Worm (Caenorhabditis elegans) whole organism, L1 larva: ENCODE results near the gene madf-5.

Experiments used
- C04F5.9 ChIP-seq: sonication (generic microtip); optimal IDR thresholded peaks from 2 replicates; lab custom pipeline; 2016; ENCODE audit warnings: missing genetic modification characterization, missing compliant biosample characterization
- C16A3.4 ChIP-seq: fragments of 150-350 bp; optimal IDR thresholded peaks from 2 replicates; lab custom pipeline; 2014; ENCODE audit warnings: missing biosample characterization, missing genetic modification characterization
- C34B4.2 ChIP-seq: sonication (generic microtip); optimal IDR thresholded peaks from 2 replicates; lab custom pipeline; 2017; ENCODE audit warnings: mild to moderate bottlenecking, missing genetic modification characterization, missing compliant biosample characterization
- F16B12.6 ChIP-seq: fragments of 150-350 bp; optimal IDR thresholded peaks from 2 replicates; lab custom pipeline; 2014; ENCODE audit warnings: missing biosample characterization, missing genetic modification characterization
- Y116A8C.19 ChIP-seq: sonication (generic microtip); optimal IDR thresholded peaks from 2 replicates; lab custom pipeline; 2016; ENCODE audit warnings: missing compliant biosample characterization, missing genetic modification characterization, borderline replicate concordance
- aha-1 ChIP-seq: fragments of 150-350 bp; optimal IDR thresholded peaks from 2 replicates; lab custom pipeline; 2014; ENCODE audit warnings: missing biosample characterization, missing genetic modification characterization
- ama-1 ChIP-seq: fragments of 150-350 bp; optimal IDR thresholded peaks from 2 replicates; lab custom pipeline; 2014
- blmp-1 ChIP-seq: fragments of 150-350 bp; optimal IDR thresholded peaks from 2 replicates; lab custom pipeline; 2014; ENCODE audit warnings: missing biosample characterization, missing genetic modification characterization
- ceh-8 ChIP-seq: fragments of 200-800 bp; sonication (Bioruptor generic); optimal IDR thresholded peaks from 2 replicates; lab custom pipeline; 2018; ENCODE audit warnings: mild to moderate bottlenecking, missing genetic modification characterization, moderate library complexity, missing compliant biosample characterization
- ceh-82 ChIP-seq, 3 experiments: fragments of 150-350 bp in 1 of 3; sonication (generic microtip) in 2 of 3; optimal IDR thresholded peaks; 2 replicates each; lab custom pipeline; 2014 to 2017; ENCODE audit warnings: missing biosample characterization in 3 of 3, missing genetic modification characterization in 3 of 3
- dsc-1 ChIP-seq: sonication (generic microtip); optimal IDR thresholded peaks from 2 replicates; lab custom pipeline; 2016; ENCODE audit warnings: mild to moderate bottlenecking, missing genetic modification characterization, missing compliant biosample characterization
- efl-1 ChIP-seq, 4 experiments: fragments of 150-350 bp; optimal IDR thresholded peaks in 3 of 4; peaks in 1 of 4; 1 replicate in 1 of 4; 2 replicates in 3 of 4; lab custom pipeline; 2014; ENCODE audit warnings: missing biosample characterization in 2 of 4, missing genetic modification characterization in 2 of 4, missing genetic modification reagents in 2 of 4
- egl-27 ChIP-seq, 2 experiments: fragments of 150-350 bp in 1 of 2; sonication (generic microtip); optimal IDR thresholded peaks; 3 replicates each; lab custom pipeline; 2017 to 2018; ENCODE audit warnings: missing biosample characterization in 2 of 2, missing genetic modification characterization in 2 of 2, missing genetic modification reagents in 2 of 2
- elt-2 ChIP-seq: sonication (generic microtip); optimal IDR thresholded peaks from 2 replicates; lab custom pipeline; 2016; ENCODE audit warnings: missing genetic modification characterization, mild to moderate bottlenecking, inconsistent platforms, missing compliant biosample characterization, missing genetic modification reagents
- elt-3 ChIP-seq, 6 experiments: fragments of 150-350 bp in 1 of 6; sonication (generic microtip); optimal IDR thresholded peaks; 2 replicates each; lab custom pipeline; 2017 to 2018; ENCODE audit warnings: missing biosample characterization in 6 of 6, missing genetic modification characterization in 6 of 6, inconsistent platforms in 1 of 6
- ets-5 ChIP-seq: fragments of 200-800 bp; sonication (Bioruptor generic); IDR thresholded peaks from 2 replicates; pipeline ENCODE4 v1.3.6; 2022; ENCODE audit warnings: missing genetic modification characterization, missing compliant biosample characterization
- fkh-8 ChIP-seq: sonication (generic microtip); optimal IDR thresholded peaks from 2 replicates; lab custom pipeline; 2016; ENCODE audit warnings: mild to moderate bottlenecking, missing genetic modification characterization, missing compliant biosample characterization
- isw-1 ChIP-seq: fragments of 200-800 bp; sonication (Bioruptor generic); IDR thresholded peaks from 2 replicates; pipeline ENCODE4 v1.3.6; 2022; ENCODE audit warnings: missing genetic modification characterization, missing compliant biosample characterization
- lin-15B ChIP-seq: fragments of 150-350 bp; sonication (generic microtip); optimal IDR thresholded peaks from 3 replicates; lab custom pipeline; 2014; ENCODE audit warnings: missing biosample characterization, missing genetic modification characterization
- lin-35 ChIP-seq, 2 experiments: fragments of 150-350 bp; optimal IDR thresholded peaks; 2 replicates each; lab custom pipeline; 2014; ENCODE audit warnings: missing biosample characterization in 2 of 2, missing genetic modification characterization in 2 of 2, missing genetic modification reagents in 2 of 2
- lsy-2 ChIP-seq, 2 experiments: fragments of 150-350 bp; optimal IDR thresholded peaks; 2 replicates each; lab custom pipeline; 2014; ENCODE audit warnings: missing biosample characterization in 2 of 2, missing genetic modification characterization in 2 of 2
- mdl-1 ChIP-seq, 2 experiments: fragments of 150-350 bp; optimal IDR thresholded peaks; 2 replicates each; lab custom pipeline; 2014 to 2017; ENCODE audit warnings: missing biosample characterization in 2 of 2, missing genetic modification characterization in 2 of 2, inconsistent platforms in 1 of 2
- nhr-19 ChIP-seq: fragments of 200-800 bp; sonication (Bioruptor generic); conservative IDR thresholded peaks from 2 replicates; pipeline ENCODE4 v1.3.6; 2022; ENCODE audit warnings: missing genetic modification characterization, missing compliant biosample characterization
- nhr-237 ChIP-seq: fragments of 150-350 bp; optimal IDR thresholded peaks from 2 replicates; lab custom pipeline; 2014; ENCODE audit warnings: missing biosample characterization, missing genetic modification characterization
- nhr-71 ChIP-seq: sonication (generic microtip); optimal IDR thresholded peaks from 2 replicates; lab custom pipeline; 2016; ENCODE audit warnings: mild to moderate bottlenecking, missing genetic modification characterization, moderate library complexity, missing compliant biosample characterization
- nhr-90 ChIP-seq: sonication (generic microtip); optimal IDR thresholded peaks from 2 replicates; lab custom pipeline; 2016; ENCODE audit warnings: mild to moderate bottlenecking, missing genetic modification characterization, missing compliant biosample characterization; ENCODE audit not compliant: poor library complexity
- snu-23 ChIP-seq: sonication (generic microtip); optimal IDR thresholded peaks from 2 replicates; lab custom pipeline; 2016; ENCODE audit warnings: missing genetic modification characterization, missing compliant biosample characterization
- sup-37 ChIP-seq: fragments of 200-800 bp; sonication (Bioruptor generic); optimal IDR thresholded peaks from 2 replicates; lab custom pipeline; 2018; ENCODE audit warnings: mild to moderate bottlenecking, missing genetic modification characterization, missing compliant biosample characterization
- tbx-2 ChIP-seq: sonication (generic microtip); optimal IDR thresholded peaks from 2 replicates; lab custom pipeline; 2016; ENCODE audit warnings: missing genetic modification characterization, missing compliant biosample characterization
- unc-30 ChIP-seq: sonication (generic microtip); optimal IDR thresholded peaks from 2 replicates; lab custom pipeline; 2017; ENCODE audit warnings: missing biosample characterization, missing genetic modification characterization
- unc-86 ChIP-seq: sonication (generic microtip); optimal IDR thresholded peaks from 2 replicates; lab custom pipeline; 2016; ENCODE audit warnings: missing genetic modification characterization, missing compliant biosample characterization
- xbp-1 ChIP-seq: sonication (generic microtip); optimal IDR thresholded peaks from 2 replicates; lab custom pipeline; 2016; ENCODE audit warnings: missing genetic modification characterization, missing compliant biosample characterization
- ztf-11 ChIP-seq, 2 experiments: sonication (generic microtip); optimal IDR thresholded peaks; 2 replicates each; lab custom pipeline; 2016 to 2017; ENCODE audit warnings: missing genetic modification characterization in 2 of 2, missing biosample characterization in 1 of 2, missing compliant biosample characterization in 1 of 2
- ztf-4 ChIP-seq: fragments of 150-350 bp; optimal IDR thresholded peaks from 2 replicates; lab custom pipeline; 2014; ENCODE audit warnings: missing biosample characterization, missing genetic modification characterization

madf-5 gene

DNA sequence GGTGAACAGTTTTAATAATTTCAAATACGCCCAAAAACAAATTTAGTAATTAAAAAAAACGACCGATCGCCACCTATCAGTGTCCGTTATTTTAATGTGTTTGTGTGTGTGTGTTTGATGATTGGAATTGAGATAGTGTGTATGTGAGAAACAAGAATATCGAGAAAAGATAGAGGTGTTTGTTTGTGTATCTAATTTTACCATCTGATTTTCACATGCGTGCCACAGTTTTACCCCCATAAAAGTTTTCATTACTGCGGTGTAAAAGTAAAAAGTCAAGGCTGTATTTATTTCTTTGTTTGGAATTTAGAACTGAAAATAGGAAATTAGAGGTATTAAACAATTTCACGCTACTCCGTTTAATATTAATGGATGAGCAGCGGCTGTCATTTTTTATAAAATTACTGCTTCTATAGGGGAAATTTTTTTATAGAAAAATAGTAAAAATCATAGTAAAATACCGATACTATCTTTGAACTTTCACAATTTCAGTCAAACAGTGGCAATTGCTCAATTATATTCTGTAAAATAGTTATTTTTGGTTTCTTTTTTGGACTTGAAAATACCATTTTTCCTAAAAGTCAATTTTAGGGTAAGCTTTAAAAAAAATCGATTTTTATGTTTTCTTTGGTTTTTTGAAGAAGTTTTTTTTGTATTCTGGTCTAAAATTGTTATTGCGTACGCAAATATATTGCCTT lies 26.7 kb downstream of the madf-5 start (continued):
- TF ChIP-seq tbx-2 (no peak), xbp-1 (no peak), dsc-1 (no peak), nhr-71 (tag; lab: Kevin White, UChicago) (peak; percentile 41), unc-30 (tag; lab: Kevin White, UChicago) (no peak), sup-37 (peak; percentile 0), ztf-11 (tag; optimal IDR thresholded peaks at IDR 0.05; lab: Kevin White, UChicago) (no peak), lin-35 (GFP tag; optimal IDR thresholded peaks at IDR 0.05; lab: Kevin White, UChicago) (peak in 1 of 2 experiments; percentile 45), lsy-2 (tag; optimal IDR thresholded peaks at IDR 0.05; lab: Kevin White, UChicago) (peak in 1 of 2 experiments; percentile 10), mdl-1 (tag; optimal IDR thresholded peaks at IDR 0.05; lab: Kevin White, UChicago) (no peak), elt-2 (tag; lab: Kevin White, UChicago) (peak; percentile 7), unc-86 (tag; lab: Kevin White, UChicago) (no peak), C04F5.9 (tag; lab: Kevin White, UChicago) (no peak), nhr-237 (tag; lab: Kevin White, UChicago) (no peak), ceh-8 (GFP tag; lab: Kevin White, UChicago) (no peak), nhr-19 (GFP tag; lab: Robert Waterston, UW) (peak; percentile 31), C16A3.4 (peak; percentile 18), nhr-90 (tag; lab: Kevin White, UChicago) (peak; percentile 48), snu-23 (peak; percentile 59), F16B12.6 (tag; lab: Kevin White, UChicago) (no peak), elt-3 (tag; optimal IDR thresholded peaks at IDR 0.05; lab: Kevin White, UChicago) (peak in 4 of 6 experiments; percentile 33 to 54 (median 39)), ets-5 (no peak), blmp-1 (tag; lab: Kevin White, UChicago) (peak; percentile 46), aha-1 (no peak), ceh-82 (tag; optimal IDR thresholded peaks at IDR 0.05; lab: Kevin White, UChicago) (no peak)

DNA sequence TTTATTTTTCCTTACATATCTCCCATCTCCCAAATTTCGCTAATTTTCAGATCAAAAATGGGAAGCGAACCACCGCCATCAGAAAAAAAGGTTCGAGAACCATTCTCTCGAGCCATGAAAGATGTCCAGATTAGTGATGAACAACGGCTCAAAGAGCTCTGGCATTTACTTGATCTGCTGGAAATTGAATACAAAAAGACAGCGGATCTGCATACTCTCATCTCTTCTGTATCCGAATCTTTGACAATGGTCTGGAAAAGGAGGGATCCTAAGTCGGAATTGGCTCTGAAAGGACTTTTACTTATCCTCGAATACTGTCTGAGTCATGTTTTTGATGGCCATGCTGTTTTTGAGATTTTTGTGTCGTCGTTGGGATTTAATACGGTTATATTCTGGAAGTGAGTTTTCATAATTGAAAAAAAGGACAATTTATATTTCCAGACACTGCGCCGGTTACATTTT lies 27.5 kb downstream of the madf-5 start, which contains the start of gene tps-2:
Gene tps-2 (plus strand): TSS at position 51 of the 462 bp plus-strand sequence.
- no peak for TF ChIP-seq ztf-4 (tag; lab: Kevin White, UChicago)
- peak; percentile 63 for TF ChIP-seq ama-1 (lab: Kevin White, UChicago)
- no peak for TF ChIP-seq C34B4.2 (tag; lab: Kevin White, UChicago)
- TF ChIP-seq Y116A8C.19 (tag; lab: Kevin White, UChicago) = no peak
- no peak for TF ChIP-seq unc-86 (tag; lab: Kevin White, UChicago)
- TF ChIP-seq ceh-8 (GFP tag; lab: Kevin White, UChicago) = no peak

DNA sequence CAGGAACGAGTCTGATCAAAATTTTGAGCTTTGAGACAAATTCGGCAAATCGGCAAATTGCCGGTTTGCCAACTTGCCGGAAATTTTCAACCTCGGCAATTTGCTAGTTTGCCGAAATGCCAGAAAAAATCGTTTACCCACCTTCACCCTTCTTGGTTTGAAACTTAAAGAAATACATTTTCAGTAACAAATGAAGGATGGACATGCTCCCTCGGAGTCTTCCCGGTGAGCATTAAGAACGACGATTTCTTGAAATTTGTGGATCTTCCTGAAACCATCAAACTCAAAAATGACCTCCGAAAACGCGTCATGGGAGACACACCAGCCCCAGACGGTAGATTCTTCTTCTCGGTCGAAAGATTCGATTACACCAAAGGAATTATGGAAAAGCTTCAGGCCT lies 29.3 kb downstream of the madf-5 start:
- TF ChIP-seq fkh-8 (tag; lab: Kevin White, UChicago) = no peak
- TF ChIP-seq egl-27 (tag; optimal IDR thresholded peaks at IDR 0.05; lab: Kevin White, UChicago) = no peak
- TF ChIP-seq lin-15B = no peak
- TF ChIP-seq efl-1 (optimal IDR thresholded peaks at IDR 0.05; lab: Kevin White, UChicago) = no peak
- peak in 1 of 2 experiments; percentile 51 for TF ChIP-seq efl-1 (GFP tag; optimal IDR thresholded peaks at IDR 0.05 in 1 of 2; lab: Kevin White, UChicago)
- TF ChIP-seq isw-1 (GFP tag; lab: Robert Waterston, UW) = no peak
- TF ChIP-seq F16B12.6 (tag; lab: Kevin White, UChicago) = no peak
- TF ChIP-seq, all 84 proteins: peak for 1

DNA sequence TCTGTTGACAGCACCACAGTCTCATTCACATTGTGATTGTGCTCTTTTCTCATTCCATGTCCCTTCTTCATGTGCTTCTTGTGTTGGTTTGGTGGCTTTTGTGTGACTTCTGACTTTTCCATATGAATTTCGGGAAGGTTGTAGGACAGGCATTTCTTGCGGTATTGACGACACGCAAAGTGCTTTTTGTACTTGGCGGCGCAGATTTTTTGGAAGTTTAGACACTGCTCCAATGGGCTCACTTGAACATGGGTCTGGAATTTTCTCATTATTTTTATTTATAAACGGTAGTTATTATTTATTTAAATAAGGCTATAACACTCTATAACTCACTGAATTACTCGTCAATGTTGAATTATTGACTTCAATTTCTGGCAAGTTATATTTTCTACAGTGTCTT lies 30.8 kb downstream of the madf-5 start:
- TF ChIP-seq nhr-71 (tag; lab: Kevin White, UChicago) = no peak
- TF ChIP-seq ztf-4 (tag; lab: Kevin White, UChicago) = peak; percentile 49
- peak; percentile 15 for TF ChIP-seq elt-2 (tag; lab: Kevin White, UChicago)
